Worm (Caenorhabditis elegans): ENCODE data around the gene C01G10.10.

DNA sequence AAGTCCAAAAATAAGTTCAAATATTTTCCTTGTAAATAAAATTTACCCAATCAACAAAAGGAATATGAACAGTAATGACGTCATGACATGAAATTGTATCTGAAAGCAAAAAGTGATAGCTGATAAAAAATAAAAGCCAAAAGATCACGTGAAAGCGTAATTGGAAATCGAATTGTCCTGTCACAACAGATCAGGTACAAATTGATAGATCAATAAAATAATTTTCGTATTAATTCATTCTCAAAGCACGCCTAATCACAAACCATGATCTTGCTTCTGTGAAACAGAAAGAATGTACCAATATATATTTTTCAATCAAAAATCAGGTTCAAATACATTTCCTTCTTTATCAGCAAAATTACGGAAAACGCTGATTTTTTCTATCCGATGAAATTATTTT is 37.3 kb upstream of the C01G10.10 start, which contains the start of gene flor-1:
- TF ChIP-seq snpc-4 (tag; optimal IDR thresholded peaks at IDR 0.05), result no peak
- no peak for TF ChIP-seq fkh-10 (GFP tag; optimal IDR thresholded peaks at IDR 0.05)
- TF ChIP-seq lin-39 (tag; optimal IDR thresholded peaks at IDR 0.05), result no peak
- no peak for TF ChIP-seq pha-4 (tag; optimal IDR thresholded peaks at IDR 0.05)
- TF ChIP-seq mdl-1 (tag; optimal IDR thresholded peaks at IDR 0.05), result no peak
- TF ChIP-seq aly-2 (tag; optimal IDR thresholded peaks at IDR 0.05), result no peak
- TF ChIP-seq pqm-1 (tag; optimal IDR thresholded peaks at IDR 0.05), result no peak
- TF ChIP-seq elt-1 (tag; optimal IDR thresholded peaks at IDR 0.05), result no peak
- TF ChIP-seq nhr-28 (tag; optimal IDR thresholded peaks at IDR 0.05), result no peak
- no peak for TF ChIP-seq nhr-43 (tag; optimal IDR thresholded peaks at IDR 0.05; ENCODE audit: poor library complexity, severe bottlenecking)
